Fruit fly (Drosophila melanogaster) whole organism, embryonic: ENCODE measurements around the gene CG42727.

ENCODE experiments used
- Antp ChIP-seq: fragments of 200-800 bp; sonication (Bioruptor generic); optimal IDR thresholded peaks from 3 replicates; lab custom pipeline; 2016; ENCODE audit warnings: missing biosample characterization, missing genetic modification characterization
- Bgb ChIP-seq: fragments of 200-800 bp; sonication (Bioruptor generic); IDR thresholded peaks from 2 replicates; pipeline ENCODE4 v1.3.6; 2022; ENCODE audit warnings: missing biosample characterization, missing genetic modification characterization; ENCODE audit not compliant: partially characterized antibody
- CG11085 ChIP-seq: fragments of 200-800 bp; sonication (Bioruptor generic); IDR thresholded peaks from 2 replicates; pipeline ENCODE4 v1.3.6; 2022; ENCODE audit warnings: missing biosample characterization, missing genetic modification characterization
- CG13894 ChIP-seq: fragments of 200-800 bp; sonication (Bioruptor generic); optimal IDR thresholded peaks from 3 replicates; lab custom pipeline; 2018; ENCODE audit warnings: missing biosample characterization, mild to moderate bottlenecking, missing genetic modification characterization, moderate library complexity
- CG14710 ChIP-seq: fragments of 200-800 bp; sonication (Bioruptor generic); optimal IDR thresholded peaks from 3 replicates; lab custom pipeline; 2019; ENCODE audit warnings: missing biosample characterization, mild to moderate bottlenecking, missing genetic modification characterization, moderate library complexity
- CG14860 ChIP-seq: fragments of 200-800 bp; sonication (Bioruptor generic); IDR thresholded peaks from 3 replicates; pipeline ENCODE4 v1.3.6; 2022; ENCODE audit warnings: missing biosample characterization, missing genetic modification characterization; ENCODE audit not compliant: partially characterized antibody
- CG15073 ChIP-seq: fragments of 200-800 bp; sonication (Bioruptor generic); optimal IDR thresholded peaks from 2 replicates; lab custom pipeline; 2016; ENCODE audit warnings: missing biosample characterization, missing genetic modification characterization
- CG15601 ChIP-seq: fragments of 200-800 bp; sonication (Bioruptor generic); optimal IDR thresholded peaks from 3 replicates; lab custom pipeline; 2019; ENCODE audit warnings: missing biosample characterization, mild to moderate bottlenecking, missing genetic modification characterization, moderate library complexity
- CG16815 ChIP-seq: fragments of 200-800 bp; sonication (Bioruptor generic); optimal IDR thresholded peaks from 3 replicates; lab custom pipeline; 2017; ENCODE audit warnings: missing biosample characterization, mild to moderate bottlenecking, missing genetic modification characterization
- CG17612 ChIP-seq: fragments of 200-800 bp; sonication (Bioruptor generic); IDR thresholded peaks from 2 replicates; pipeline ENCODE4 v1.3.6; 2022; ENCODE audit warnings: missing biosample characterization, missing genetic modification characterization
- CG18011 ChIP-seq: fragments of 200-800 bp; sonication (Bioruptor generic); optimal IDR thresholded peaks from 2 replicates; lab custom pipeline; 2017; ENCODE audit warnings: missing biosample characterization, missing genetic modification characterization, mild to moderate bottlenecking, moderate library complexity, missing genotype
- CG2712 ChIP-seq: fragments of 200-800 bp; optimal IDR thresholded peaks from 3 replicates; lab custom pipeline; 2019; ENCODE audit warnings: missing biosample characterization, mild to moderate bottlenecking, missing genetic modification characterization, moderate library complexity
- CG4854 ChIP-seq: fragments of 200-800 bp; sonication (Bioruptor generic); optimal IDR thresholded peaks from 2 replicates; lab custom pipeline; 2016; ENCODE audit warnings: missing biosample characterization, missing genetic modification characterization, inconsistent platforms
- CG5180 ChIP-seq: fragments of 200-800 bp; sonication (Bioruptor generic); optimal IDR thresholded peaks from 3 replicates; lab custom pipeline; 2017; ENCODE audit warnings: missing biosample characterization, missing genetic modification characterization, mild to moderate bottlenecking, moderate library complexity, missing genetic modification reagents
- CG5953 ChIP-seq: fragments of 200-800 bp; sonication (Bioruptor generic); IDR thresholded peaks from 2 replicates; pipeline ENCODE4 v1.3.6; 2022; ENCODE audit warnings: missing biosample characterization, missing genetic modification characterization
- CG6765 ChIP-seq: fragments of 200-800 bp; sonication (Bioruptor generic); optimal IDR thresholded peaks from 3 replicates; lab custom pipeline; 2017; ENCODE audit warnings: missing biosample characterization, mild to moderate bottlenecking, missing genetic modification characterization
- CG7839 ChIP-seq: fragments of 200-800 bp; sonication (Bioruptor generic); optimal IDR thresholded peaks from 3 replicates; lab custom pipeline; 2018; ENCODE audit warnings: missing biosample characterization, mild to moderate bottlenecking, missing genetic modification characterization, moderate library complexity
- CG7928 ChIP-seq: fragments of 200-800 bp; sonication (Bioruptor generic); optimal IDR thresholded peaks from 2 replicates; lab custom pipeline; 2017; ENCODE audit warnings: missing biosample characterization, mild to moderate bottlenecking, missing genetic modification characterization
- E2f2 ChIP-seq: fragments of 200-800 bp; sonication (Bioruptor generic); IDR thresholded peaks from 2 replicates; pipeline ENCODE4 v1.3.6; 2022; ENCODE audit warnings: missing biosample characterization, missing genetic modification characterization
- ERR ChIP-seq: fragments of 200-800 bp; sonication (Bioruptor generic); optimal IDR thresholded peaks from 2 replicates; lab custom pipeline; 2016; ENCODE audit warnings: missing biosample characterization, missing genetic modification characterization
- HmgZ ChIP-seq: fragments of 200-800 bp; sonication (Bioruptor generic); optimal IDR thresholded peaks from 2 replicates; lab custom pipeline; 2018; ENCODE audit warnings: missing biosample characterization, mild to moderate bottlenecking, missing genetic modification characterization
- Hmr ChIP-seq: fragments of 200-800 bp; sonication (Bioruptor generic); optimal IDR thresholded peaks from 3 replicates; lab custom pipeline; 2017; ENCODE audit warnings: mild to moderate bottlenecking, missing biosample characterization, missing genetic modification reagents, missing genetic modification characterization
- Hmx ChIP-seq: fragments of 200-800 bp; sonication (Bioruptor generic); optimal IDR thresholded peaks from 2 replicates; lab custom pipeline; 2016; ENCODE audit warnings: missing biosample characterization, missing genetic modification characterization
- Med ChIP-seq: fragments of 200-800 bp; sonication (Bioruptor generic); peaks from one replicate; lab custom pipeline; 2016; ENCODE audit warnings: missing biosample characterization, missing genetic modification characterization, mild to moderate bottlenecking, inconsistent platforms, moderate library complexity
- Mes4 ChIP-seq: fragments of 200-800 bp; sonication (Bioruptor generic); optimal IDR thresholded peaks from 2 replicates; lab custom pipeline; 2016; ENCODE audit warnings: missing biosample characterization, missing genetic modification characterization
- NC2α ChIP-seq: fragments of 200-800 bp; sonication (Bioruptor generic); optimal IDR thresholded peaks from 2 replicates; lab custom pipeline; 2016; ENCODE audit warnings: missing biosample characterization, missing genetic modification characterization
- Nf-YA ChIP-seq: fragments of 200-800 bp; sonication (Bioruptor generic); IDR thresholded peaks from 2 replicates; pipeline ENCODE4 v1.3.6; 2022; ENCODE audit warnings: missing biosample characterization, missing genetic modification characterization
- PHDP ChIP-seq: fragments of 200-800 bp; sonication (Bioruptor generic); optimal IDR thresholded peaks from 3 replicates; lab custom pipeline; 2018; ENCODE audit warnings: missing biosample characterization, mild to moderate bottlenecking, missing genetic modification characterization, moderate library complexity
- Scr ChIP-seq: fragments of 200-800 bp; sonication (Bioruptor generic); IDR thresholded peaks from 2 replicates; pipeline ENCODE4 v1.3.6; 2022; ENCODE audit warnings: missing biosample characterization, missing genetic modification characterization; ENCODE audit not compliant: partially characterized antibody
- chif ChIP-seq, 2 experiments: fragments of 200-800 bp; sonication (Bioruptor generic); optimal IDR thresholded peaks; 3 replicates each; lab custom pipeline; 2016; ENCODE audit warnings: missing biosample characterization in 2 of 2, missing genetic modification characterization in 2 of 2
- chm ChIP-seq: fragments of 200-800 bp; sonication (Bioruptor generic); IDR thresholded peaks from 2 replicates; pipeline ENCODE4 v1.3.6; 2022; ENCODE audit warnings: missing biosample characterization, missing genetic modification characterization
- dan ChIP-seq: fragments of 200-800 bp; sonication (Bioruptor generic); IDR thresholded peaks from 2 replicates; pipeline ENCODE4 v1.3.6; 2022; ENCODE audit warnings: missing biosample characterization, missing genetic modification characterization
- disco-r ChIP-seq: fragments of 200-800 bp; sonication (Bioruptor generic); optimal IDR thresholded peaks from 2 replicates; lab custom pipeline; 2016; ENCODE audit warnings: missing biosample characterization, missing genetic modification characterization
- esg ChIP-seq: fragments of 200-800 bp; sonication (Bioruptor generic); conservative IDR thresholded peaks from 2 replicates; pipeline ENCODE4 v1.3.6; 2022; ENCODE audit warnings: missing biosample characterization, missing genetic modification characterization
- ewg ChIP-seq: fragments of 200-800 bp; sonication (Bioruptor generic); optimal IDR thresholded peaks from 3 replicates; lab custom pipeline; 2017; ENCODE audit warnings: mild to moderate bottlenecking, missing biosample characterization, missing genetic modification reagents, missing genetic modification characterization
- fd3F ChIP-seq: fragments of 200-800 bp; sonication (Bioruptor generic); optimal IDR thresholded peaks from 2 replicates; lab custom pipeline; 2018; ENCODE audit warnings: missing biosample characterization, mild to moderate bottlenecking, missing genetic modification characterization, moderate library complexity
- grau ChIP-seq: fragments of 200-800 bp; optimal IDR thresholded peaks from 3 replicates; lab custom pipeline; 2019; ENCODE audit warnings: missing biosample characterization, mild to moderate bottlenecking, missing genetic modification characterization, moderate library complexity
- gsb-n ChIP-seq: fragments of 200-800 bp; sonication (Bioruptor generic); optimal IDR thresholded peaks from 3 replicates; lab custom pipeline; 2018; ENCODE audit warnings: missing biosample characterization, mild to moderate bottlenecking, missing genetic modification characterization
- gt ChIP-seq: fragments of 200-800 bp; sonication (Bioruptor generic); IDR thresholded peaks from 2 replicates; pipeline ENCODE4 v1.3.6; 2022; ENCODE audit warnings: missing biosample characterization, missing genetic modification characterization
- ham ChIP-seq: fragments of 200-800 bp; sonication (Bioruptor generic); IDR thresholded peaks from 2 replicates; pipeline ENCODE4 v1.3.6; 2022; ENCODE audit warnings: missing biosample characterization, missing genetic modification characterization
- kni ChIP-seq: fragments of 200-800 bp; sonication (Bioruptor generic); optimal IDR thresholded peaks from 3 replicates; lab custom pipeline; 2017; ENCODE audit warnings: mild to moderate bottlenecking, missing biosample characterization, missing genetic modification reagents, missing genetic modification characterization
- luna ChIP-seq: fragments of 200-800 bp; sonication (Bioruptor generic); optimal IDR thresholded peaks from 2 replicates; lab custom pipeline; 2016; ENCODE audit warnings: missing biosample characterization, missing genetic modification characterization
- mirr ChIP-seq: fragments of 200-800 bp; sonication (Bioruptor generic); optimal IDR thresholded peaks from 3 replicates; lab custom pipeline; 2018; ENCODE audit warnings: missing biosample characterization, mild to moderate bottlenecking, missing genetic modification characterization
- oc ChIP-seq: fragments of 200-800 bp; sonication (Bioruptor generic); optimal IDR thresholded peaks from 2 replicates; lab custom pipeline; 2018; ENCODE audit warnings: missing biosample characterization, mild to moderate bottlenecking, missing genetic modification characterization, moderate library complexity
- pho ChIP-seq: fragments of 200-800 bp; sonication (Bioruptor generic); optimal IDR thresholded peaks from 2 replicates; lab custom pipeline; 2016; ENCODE audit warnings: missing biosample characterization, missing genetic modification characterization
- phol ChIP-seq: fragments of 200-800 bp; sonication (Bioruptor generic); optimal IDR thresholded peaks from 3 replicates; lab custom pipeline; 2018; ENCODE audit warnings: missing biosample characterization, mild to moderate bottlenecking, missing genetic modification characterization, moderate library complexity
- sens ChIP-seq: fragments of 200-800 bp; sonication (Bioruptor generic); peaks from one replicate; lab custom pipeline; 2016; ENCODE audit warnings: missing biosample characterization, missing genetic modification characterization
- sna ChIP-seq: fragments of 200-800 bp; sonication (Bioruptor generic); IDR thresholded peaks from 2 replicates; pipeline ENCODE4 v1.3.6; 2022; ENCODE audit warnings: missing biosample characterization, missing genetic modification characterization; ENCODE audit not compliant: partially characterized antibody
- tll ChIP-seq, 2 experiments: fragments of 200-800 bp in 1 of 2; fragments of >200 bp in 1 of 2; sonication (Bioruptor generic) in 1 of 2; optimal IDR thresholded peaks; 2 replicates each; lab custom pipeline; 2017 to 2019; ENCODE audit warnings: missing biosample characterization in 2 of 2, missing genetic modification characterization in 2 of 2, mild to moderate bottlenecking in 1 of 2, moderate library complexity in 1 of 2
- toy ChIP-seq: fragments of 200-800 bp; sonication (Bioruptor generic); IDR thresholded peaks from 2 replicates; pipeline ENCODE4 v1.3.6; 2022; ENCODE audit warnings: missing biosample characterization, missing genetic modification characterization
- vfl ChIP-seq: fragments of 200-800 bp; sonication (Bioruptor generic); optimal IDR thresholded peaks from 2 replicates; lab custom pipeline; 2016; ENCODE audit warnings: missing biosample characterization, missing genetic modification characterization

CG42727 gene

DNA sequence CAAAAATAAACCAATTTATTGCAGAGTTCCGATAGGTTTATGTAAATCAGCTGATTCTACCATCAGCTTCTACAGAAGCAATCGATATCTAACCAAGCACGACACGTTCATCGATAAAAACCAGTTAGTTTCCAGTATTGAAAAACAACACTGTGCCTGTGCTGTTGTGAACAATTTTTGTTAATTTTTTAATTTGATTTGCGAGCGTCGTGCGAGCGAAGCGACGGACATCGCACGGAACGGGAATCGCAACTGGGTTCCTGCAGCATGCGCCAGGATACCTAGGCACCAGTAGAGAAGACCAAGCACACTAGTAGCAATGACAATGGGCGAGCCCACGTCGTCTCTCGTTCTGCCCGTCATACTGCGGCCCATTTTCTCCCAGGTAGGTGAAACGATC, 24.0 kb downstream of the CG42727 start, which contains the start of the genes Ccm3 and CG6136 (continued):
- TF ChIP-seq CG6765 (GFP tag; lab: Kevin White, UChicago) (peak; percentile 52), toy (GFP tag; lab: Robert Waterston, UW) (no peak), dan (GFP tag; lab: Robert Waterston, UW) (no peak), vfl (peak; percentile 36), CG5180 (GFP tag; lab: Kevin White, UChicago) (no peak), tll (GFP tag; optimal IDR thresholded peaks at IDR 0.05; lab: Kevin White, UChicago) (no peak), Hmx (GFP tag; lab: Kevin White, UChicago) (no peak), Hmr (GFP tag; lab: Kevin White, UChicago) (peak; percentile 69), PHDP (tag; lab: Kevin White, UChicago) (peak; percentile 28), sens (GFP tag; lab: Kevin White, UChicago) (peak; percentile 68), chm (GFP tag; lab: Robert Waterston, UW) (peak; percentile 54; the same call in 1 of the 2 replicates), ERR (peak; percentile 21), E2f2 (GFP tag; lab: Robert Waterston, UW) (peak; percentile 66), Scr (GFP tag; lab: Robert Waterston, UW) (peak; percentile 91), pho (GFP tag; lab: Kevin White, UChicago) (peak; percentile 37), CG4854 (peak; percentile 33), Bgb (GFP tag; lab: Robert Waterston, UW) (peak; percentile 96), disco-r (GFP tag; lab: Kevin White, UChicago) (no peak), esg (GFP tag; lab: Robert Waterston, UW) (no peak), luna (peak; percentile 22), Mes4 (GFP tag; lab: Kevin White, UChicago) (no peak), kni (no peak), chif (GFP tag; optimal IDR thresholded peaks at IDR 0.05; lab: Kevin White, UChicago) (no peak), oc (tag; lab: Kevin White, UChicago) (no peak), gt (no peak), sna (GFP tag; lab: Robert Waterston, UW) (peak; percentile 85), Med (GFP tag; lab: Kevin White, UChicago) (peak; percentile 94), NC2α (no peak), CG15073 (GFP tag; lab: Kevin White, UChicago) (no peak), CG5953 (GFP tag; lab: Robert Waterston, UW) (no peak), ham (GFP tag; lab: Robert Waterston, UW) (no peak), grau (tag; lab: Kevin White, UChicago) (peak; percentile 54), ewg (GFP tag; lab: Kevin White, UChicago) (peak; percentile 48), mirr (GFP tag; lab: Kevin White, UChicago) (peak; percentile 33), fd3F (GFP tag; lab: Kevin White, UChicago) (no peak), phol (tag; lab: Kevin White, UChicago) (peak; percentile 25), CG14710 (tag; lab: Kevin White, UChicago) (peak; percentile 38), Antp (GFP tag; lab: Kevin White, UChicago) (peak; percentile 29), CG15601 (tag; lab: Kevin White, UChicago) (no peak), CG17612 (GFP tag; lab: Robert Waterston, UW) (no peak), CG14860 (GFP tag; lab: Robert Waterston, UW) (peak; percentile 90), CG7839 (tag; lab: Kevin White, UChicago) (no peak), CG11085 (no peak), CG13894 (tag; lab: Kevin White, UChicago) (peak; percentile 45), HmgZ (tag; lab: Kevin White, UChicago) (peak; percentile 82), CG2712 (tag; lab: Kevin White, UChicago) (peak; percentile 27), CG18011 (no peak), CG7928 (GFP tag; lab: Kevin White, UChicago) (peak; percentile 27), gsb-n (tag; lab: Kevin White, UChicago) (no peak), Nf-YA (no peak), CG16815 (GFP tag; lab: Kevin White, UChicago) (no peak)
